Worm (Caenorhabditis elegans): ENCODE results near the gene W09H1.4.

The W09H1.4 gene

DNA sequence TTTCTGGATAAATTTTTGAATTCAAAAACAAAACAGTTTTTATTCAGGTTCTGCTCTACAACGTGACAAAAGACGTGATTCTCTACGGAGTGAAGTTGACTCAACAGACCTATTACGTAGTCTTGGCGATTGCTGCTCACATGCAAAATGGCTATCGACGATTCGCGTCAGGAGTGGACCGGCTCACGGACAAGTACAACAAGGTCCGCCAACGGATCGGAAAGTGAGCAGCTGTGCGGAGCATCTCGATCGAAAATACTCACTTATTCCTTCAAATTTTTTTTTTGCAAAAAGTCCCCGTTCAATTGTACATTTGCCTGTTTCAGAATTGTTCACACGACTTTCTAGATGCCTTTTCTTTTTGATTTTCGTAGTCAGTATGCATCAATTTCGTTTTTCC lies 23.5 kb upstream of the W09H1.4 start:
- TF ChIP-seq gmeb-1 (tag; optimal IDR thresholded peaks at IDR 0.05) (no peak), ZK546.5 (tag; optimal IDR thresholded peaks at IDR 0.05) (no peak), nhr-11 (tag; optimal IDR thresholded peaks at IDR 0.05) (no peak)

DNA sequence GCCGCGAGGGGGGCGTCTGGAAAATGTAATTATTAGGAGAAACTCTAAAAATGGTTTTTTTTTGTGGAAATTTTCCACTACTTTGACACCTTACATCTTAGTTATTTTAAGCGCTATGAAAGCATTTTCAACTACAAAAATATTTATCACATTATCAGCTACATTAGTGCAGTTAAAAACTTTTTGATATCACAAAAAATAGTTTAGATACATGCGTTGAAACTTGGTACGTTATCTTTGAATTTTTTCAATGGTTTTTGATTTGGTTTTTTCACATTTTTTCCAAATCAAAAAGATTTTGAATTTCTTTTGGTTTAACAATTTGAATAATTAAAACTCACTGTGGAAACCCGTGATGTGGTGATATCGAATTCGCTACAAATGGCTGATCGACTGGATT lies 20.3 kb upstream of the W09H1.4 start:
- TF ChIP-seq ceh-82 (tag; optimal IDR thresholded peaks at IDR 0.05) (no peak), mbf-1 (tag; optimal IDR thresholded peaks at IDR 0.05) (no peak), snpc-4 (tag; optimal IDR thresholded peaks at IDR 0.05) (no peak), skn-1 (tag; optimal IDR thresholded peaks at IDR 0.05) (no peak), mdl-1 (tag; optimal IDR thresholded peaks at IDR 0.05) (no peak), mab-5 (tag; optimal IDR thresholded peaks at IDR 0.05) (no peak), nhr-21 (tag; optimal IDR thresholded peaks at IDR 0.05) (no peak), nhr-237 (tag; optimal IDR thresholded peaks at IDR 0.05) (no peak), blmp-1 (tag; optimal IDR thresholded peaks at IDR 0.05; ENCODE audit: insufficient read depth) (no peak), sma-9 (GFP tag; optimal IDR thresholded peaks at IDR 0.05) (no peak), sma-9 (tag; optimal IDR thresholded peaks at IDR 0.05) (no peak), lin-13 (GFP tag; optimal IDR thresholded peaks at IDR 0.05) (no peak), ceh-16 (tag; optimal IDR thresholded peaks at IDR 0.05) (no peak), nhr-77 (tag; optimal IDR thresholded peaks at IDR 0.05) (no peak), aly-2 (tag; optimal IDR thresholded peaks at IDR 0.05) (no peak), nhr-10 (tag; optimal IDR thresholded peaks at IDR 0.05) (no peak), sma-3 (GFP tag; optimal IDR thresholded peaks at IDR 0.05) (no peak), nhr-6 (tag; optimal IDR thresholded peaks at IDR 0.05) (no peak), unc-55 (GFP tag; optimal IDR thresholded peaks at IDR 0.05) (no peak), lin-11 (tag; optimal IDR thresholded peaks at IDR 0.05) (no peak)

DNA sequence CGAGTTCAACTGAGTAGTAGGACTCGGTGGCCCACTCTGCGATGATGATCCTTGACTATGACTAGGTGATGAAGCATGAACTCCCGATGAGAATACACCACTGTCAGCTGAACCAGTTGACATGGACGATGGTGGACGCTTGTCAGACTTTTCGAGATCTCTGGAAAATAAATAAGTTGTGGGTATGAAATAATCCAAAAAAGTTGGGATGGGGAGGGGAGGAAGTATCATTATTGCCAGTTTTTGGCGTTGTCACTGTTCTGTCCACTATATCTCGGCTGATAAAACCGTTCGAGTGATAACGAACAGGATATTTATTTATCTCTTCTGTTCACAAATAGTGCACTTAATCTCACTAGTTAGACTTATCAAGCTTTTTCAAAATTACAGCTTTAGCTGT lies 19.3 kb upstream of the W09H1.4 start:
- TF ChIP-seq nhr-6 (tag; optimal IDR thresholded peaks at IDR 0.05) = no peak
- TF ChIP-seq Y55F3AM.14 (GFP tag; optimal IDR thresholded peaks at IDR 0.05) = no peak
- TF ChIP-seq ztf-1 (GFP tag; conservative IDR thresholded peaks at IDR 0.05) = no peak
- TF ChIP-seq fos-1 (tag; optimal IDR thresholded peaks at IDR 0.05) = no peak
- no peak for TF ChIP-seq zag-1 (tag; optimal IDR thresholded peaks at IDR 0.05)
- TF ChIP-seq lin-13 (GFP tag; optimal IDR thresholded peaks at IDR 0.05) = no peak
- TF ChIP-seq R02D3.7 (tag; optimal IDR thresholded peaks at IDR 0.05) = no peak
- TF ChIP-seq elt-1 (tag; optimal IDR thresholded peaks at IDR 0.05) = no peak
- no peak for TF ChIP-seq unc-39 (tag; optimal IDR thresholded peaks at IDR 0.05)
- no peak for TF ChIP-seq snpc-4 (tag; optimal IDR thresholded peaks at IDR 0.05)
- TF ChIP-seq mdl-1 (tag; optimal IDR thresholded peaks at IDR 0.05) = no peak
- no peak for TF ChIP-seq crh-2 (tag; optimal IDR thresholded peaks at IDR 0.05)
- TF ChIP-seq ceh-82 (tag; optimal IDR thresholded peaks at IDR 0.05) = no peak

DNA sequence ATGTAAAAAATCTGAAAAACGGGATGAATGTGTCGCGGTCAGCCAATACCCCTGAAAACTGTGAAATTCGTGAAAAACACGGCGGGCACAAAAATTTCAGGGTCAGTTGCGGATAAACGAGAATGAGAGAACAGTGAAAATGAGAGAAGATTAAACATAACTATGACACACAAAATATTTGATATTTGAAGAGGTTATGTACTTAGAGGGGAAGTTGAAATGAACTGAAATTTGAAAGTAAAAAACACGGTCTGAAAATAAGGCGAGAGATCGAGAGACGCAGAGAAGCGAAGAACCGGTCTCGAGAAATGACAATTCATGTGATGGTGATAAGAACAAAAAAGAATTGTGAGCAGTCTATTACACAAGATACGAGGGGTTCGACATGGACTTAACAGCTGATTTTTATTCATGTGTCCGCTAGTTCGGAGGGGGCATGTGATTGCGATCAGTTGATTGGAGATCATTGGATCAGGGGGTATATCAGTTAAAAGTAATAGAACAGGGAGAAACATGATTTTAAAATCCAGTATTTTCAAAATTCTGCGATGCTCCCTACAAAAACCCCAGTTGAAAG lies 17.6 kb upstream of the W09H1.4 start, which contains the start of gene moe-3:
moe-3 (minus strand) TSS at position 51 of the 577 bp plus-strand sequence.
- TF ChIP-seq nhr-10 (tag; optimal IDR thresholded peaks at IDR 0.05) = no peak
- TF ChIP-seq Y55F3AM.14 (GFP tag; optimal IDR thresholded peaks at IDR 0.05) = no peak
- peak; percentile 61 for TF ChIP-seq sma-9 (GFP tag; optimal IDR thresholded peaks at IDR 0.05)
- no peak for TF ChIP-seq sma-9 (tag; optimal IDR thresholded peaks at IDR 0.05)
- TF ChIP-seq C34F6.9 (tag; optimal IDR thresholded peaks at IDR 0.05) = no peak
- no peak for TF ChIP-seq zag-1 (tag; optimal IDR thresholded peaks at IDR 0.05)
- no peak for TF ChIP-seq snpc-4 (tag; optimal IDR thresholded peaks at IDR 0.05)
- no peak for TF ChIP-seq sem-4 (tag; optimal IDR thresholded peaks at IDR 0.05)
- peak; percentile 34 for TF ChIP-seq nhr-129 (tag; optimal IDR thresholded peaks at IDR 0.05)
- TF ChIP-seq fos-1 (tag; optimal IDR thresholded peaks at IDR 0.05) = peak; percentile 48
- TF ChIP-seq skn-1 (tag; optimal IDR thresholded peaks at IDR 0.05) = peak; percentile 10
- no peak for TF ChIP-seq nhr-6 (tag; optimal IDR thresholded peaks at IDR 0.05)

DNA sequence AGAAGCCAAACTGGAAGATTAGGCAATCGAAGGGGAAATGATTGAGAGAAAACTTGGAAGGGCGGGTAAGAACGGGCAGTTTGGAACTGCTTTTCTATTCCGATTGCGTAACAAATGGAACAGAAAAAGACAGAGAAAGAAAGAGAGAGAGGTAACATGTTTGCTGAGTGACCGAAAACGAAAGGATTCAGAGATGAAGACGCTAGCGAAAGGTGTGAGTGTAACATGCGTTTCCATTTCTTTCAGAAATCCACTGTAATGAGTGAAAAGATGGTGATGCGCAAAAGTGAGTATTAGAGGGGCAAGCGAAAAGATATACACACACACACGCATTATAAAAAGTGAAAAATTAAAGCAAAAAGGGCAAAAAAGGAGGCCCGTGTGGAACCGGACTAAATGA lies 15.8 kb upstream of the W09H1.4 start:
- peak; percentile 42 for TF ChIP-seq nhr-25 (tag; optimal IDR thresholded peaks at IDR 0.05)
- TF ChIP-seq gmeb-1 (tag; optimal IDR thresholded peaks at IDR 0.05) = no peak
- peak; percentile 93 for TF ChIP-seq blmp-1 (tag; optimal IDR thresholded peaks at IDR 0.05; ENCODE audit: insufficient read depth)
- TF ChIP-seq alr-1 (tag; optimal IDR thresholded peaks at IDR 0.05) = no peak
- TF ChIP-seq sma-3 (GFP tag; optimal IDR thresholded peaks at IDR 0.05) = no peak
